Worm (Caenorhabditis elegans) whole organism, L4 larva: ENCODE results near the gene srz-18.

Experiments
- ces-1 ChIP-seq: fragments of 150-350 bp; sonication (generic microtip); optimal IDR thresholded peaks from 4 replicates; lab custom pipeline; 2014; ENCODE audit warnings: missing biosample characterization, missing genetic modification reagents, missing genetic modification characterization
- skn-1 ChIP-seq: fragments of 150-350 bp; optimal IDR thresholded peaks from 2 replicates; lab custom pipeline; 2014; ENCODE audit warnings: missing biosample characterization, missing genetic modification characterization

ce11 chrV:20663736-20664135, 37.2 kb downstream of the srz-18 start:
- TF ChIP-seq ces-1 (GFP tag; lab: Kevin White, UChicago) (no peak), skn-1 (tag; lab: Kevin White, UChicago) (no peak)
